Worm (Caenorhabditis elegans): ENCODE results near the gene srsx-7.

DNA sequence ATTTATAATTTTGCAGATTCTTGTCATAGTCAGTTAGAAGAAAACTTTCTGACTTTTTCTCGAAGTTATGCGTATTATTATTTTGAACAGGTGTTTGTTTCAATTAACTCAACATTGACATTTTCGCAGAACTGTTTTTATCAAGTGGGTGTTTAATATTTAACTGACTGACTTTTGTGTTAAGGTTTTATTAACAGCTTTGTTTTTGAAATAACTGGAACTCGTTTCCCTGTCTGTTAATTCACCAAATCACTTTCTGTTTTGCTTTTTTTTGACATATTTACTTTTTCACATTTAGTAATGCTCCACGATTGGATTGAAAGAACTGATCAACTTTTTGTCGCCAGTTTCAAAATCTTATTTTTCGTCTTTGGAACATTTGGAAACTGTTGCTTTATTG lies at the start of gene srsx-7:
- no peak for TF ChIP-seq F13C5.2 (tag; optimal IDR thresholded peaks at IDR 0.05)
- TF ChIP-seq ama-1 (optimal IDR thresholded peaks at IDR 0.05), result no peak
- TF ChIP-seq hmbx-1 (tag; optimal IDR thresholded peaks at IDR 0.05), result no peak
- TF ChIP-seq sea-1 (GFP tag; conservative IDR thresholded peaks at IDR 0.05), result no peak
- TF ChIP-seq tbx-37 (GFP tag; conservative IDR thresholded peaks at IDR 0.05), result no peak
- no peak for TF ChIP-seq aly-1 (tag; optimal IDR thresholded peaks at IDR 0.05)

Data from whole organism, early embryonic.